Worm (Caenorhabditis elegans): ENCODE measurements around the gene grl-2.
A peak's percentile ranks its signal among the peaks of the same experiment; 100 is the strongest.

grl-2 gene

DNA sequence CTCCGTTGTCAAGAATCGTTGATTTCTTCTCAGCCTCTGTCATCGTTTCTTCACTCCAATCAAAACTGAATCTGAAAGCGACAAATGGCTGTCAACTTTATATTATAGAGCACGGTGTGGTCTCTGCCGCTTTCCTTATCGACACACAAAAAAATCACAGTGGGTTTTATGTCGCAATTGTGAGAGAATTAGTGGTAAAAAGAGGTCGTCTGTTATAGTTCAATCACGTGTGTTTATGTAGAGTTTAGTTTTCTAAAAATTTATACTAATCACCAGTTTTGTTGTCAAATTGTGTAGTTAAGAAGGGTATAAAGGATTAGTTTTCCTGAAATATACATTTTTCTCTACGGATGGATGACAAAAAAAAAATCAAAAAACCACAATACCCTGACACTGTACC, 9.9 kb upstream of the grl-2 start, which contains the start of gene T16G1.7:
TSS of gene T16G1.7 (minus strand) at position 137 of the 400 bp plus-strand sequence.
- TF ChIP-seq nhr-20 (tag; optimal IDR thresholded peaks at IDR 0.05) (peak; percentile 85), egl-27 (tag; optimal IDR thresholded peaks at IDR 0.05) (no peak), snu-23 (GFP tag; optimal IDR thresholded peaks at IDR 0.05) (no peak), lin-35 (GFP tag; optimal IDR thresholded peaks at IDR 0.05) (peak in 1 of 2 experiments; percentile 42), unc-30 (tag; optimal IDR thresholded peaks at IDR 0.05) (no peak), elt-2 (tag; optimal IDR thresholded peaks at IDR 0.05) (peak; percentile 87), snpc-4 (tag; optimal IDR thresholded peaks at IDR 0.05) (no peak), efl-1 (optimal IDR thresholded peaks at IDR 0.05) (no peak), efl-1 (GFP tag; optimal IDR thresholded peaks at IDR 0.05 in 1 of 2) (peak in 1 of 2 experiments; percentile 59), lin-14 (GFP tag; optimal IDR thresholded peaks at IDR 0.05) (peak; percentile 30)

DNA sequence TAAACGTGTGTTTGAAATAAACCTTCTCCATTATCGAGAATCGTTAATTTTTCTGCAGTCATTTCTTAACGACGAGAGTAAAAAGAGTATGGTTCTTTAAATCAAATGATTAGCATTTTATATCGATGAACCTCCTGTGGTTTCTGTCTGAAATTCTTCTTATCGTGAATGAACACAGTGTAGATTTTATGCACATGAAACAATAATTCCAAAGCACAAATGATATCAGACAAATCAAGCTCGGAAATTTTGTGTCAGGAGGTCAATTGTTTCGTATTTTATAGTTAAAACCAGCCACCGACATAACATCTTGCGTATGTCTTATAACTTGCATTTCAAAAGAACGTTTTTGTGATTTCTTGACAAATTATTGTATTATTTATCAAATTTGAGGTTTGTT, 7.8 kb upstream of the grl-2 start, which contains the start of gene T16G1.6:
TSS of gene T16G1.6 (minus strand) at position 77 of the 400 bp plus-strand sequence.
- TF ChIP-seq hpl-2 (GFP tag; optimal IDR thresholded peaks at IDR 0.05): no peak
- TF ChIP-seq nhr-20 (tag; optimal IDR thresholded peaks at IDR 0.05): peak; percentile 56
- no peak for TF ChIP-seq nhr-90 (tag; optimal IDR thresholded peaks at IDR 0.05; ENCODE audit: poor library complexity)
- peak; percentile 82 for TF ChIP-seq elt-2 (tag; optimal IDR thresholded peaks at IDR 0.05)
- no peak for TF ChIP-seq hlh-4 (tag; optimal IDR thresholded peaks at IDR 0.05)
- no peak for TF ChIP-seq pqm-1 (tag; optimal IDR thresholded peaks at IDR 0.05)
- TF ChIP-seq zag-1 (tag; optimal IDR thresholded peaks at IDR 0.05): no peak
- no peak for TF ChIP-seq nhr-12 (tag; optimal IDR thresholded peaks at IDR 0.05)
- TF ChIP-seq lin-14 (GFP tag; optimal IDR thresholded peaks at IDR 0.05): peak; percentile 4
- no peak for TF ChIP-seq sptf-1 (tag; optimal IDR thresholded peaks at IDR 0.05)
- no peak for TF ChIP-seq nhr-71 (tag; optimal IDR thresholded peaks at IDR 0.05)
- no peak for TF ChIP-seq ces-1 (GFP tag; optimal IDR thresholded peaks at IDR 0.05)
- no peak for TF ChIP-seq F16B12.6 (tag; optimal IDR thresholded peaks at IDR 0.05)
- TF ChIP-seq lin-35 (GFP tag; optimal IDR thresholded peaks at IDR 0.05): peak in 1 of 2 experiments; percentile 17
- no peak for TF ChIP-seq nhr-77 (tag; optimal IDR thresholded peaks at IDR 0.05)
- TF ChIP-seq fkh-4 (tag; optimal IDR thresholded peaks at IDR 0.05; ENCODE audit: borderline replicate concordance): no peak
- TF ChIP-seq ceh-82 (tag; optimal IDR thresholded peaks at IDR 0.05): no peak

DNA sequence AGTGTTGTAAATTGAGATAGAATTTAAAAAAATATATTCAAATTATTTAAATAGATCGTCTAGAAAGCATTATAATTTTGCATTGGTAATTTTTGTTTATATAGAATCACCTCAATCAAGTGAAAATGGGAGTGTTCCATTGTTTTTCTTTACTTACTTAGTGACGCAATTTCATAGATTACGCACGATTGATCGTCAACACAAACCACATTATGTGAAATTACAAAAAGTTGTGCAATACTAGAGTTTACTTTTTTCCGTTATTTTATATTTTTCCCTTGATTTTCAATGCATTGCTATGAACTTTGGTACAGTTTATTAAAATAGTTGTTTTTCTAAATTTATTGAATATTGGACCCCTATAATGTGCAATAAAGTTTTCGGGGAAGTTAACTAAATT, 5.4 kb upstream of the grl-2 start, which contains the start of gene T16G1.5:
TSS of gene T16G1.5 (minus strand) at position 119 of the 400 bp plus-strand sequence.
- TF ChIP-seq nhr-28 (tag; optimal IDR thresholded peaks at IDR 0.05): no peak
- TF ChIP-seq rnt-1 (tag; optimal IDR thresholded peaks at IDR 0.05): no peak
- TF ChIP-seq nhr-19 (GFP tag; conservative IDR thresholded peaks at IDR 0.05): no peak
- TF ChIP-seq dpl-1 (GFP tag; optimal IDR thresholded peaks at IDR 0.05): no peak
- no peak for TF ChIP-seq efl-1 (optimal IDR thresholded peaks at IDR 0.05)
- peak in 1 of 2 experiments; percentile 41 for TF ChIP-seq efl-1 (GFP tag; optimal IDR thresholded peaks at IDR 0.05 in 1 of 2)
- no peak for TF ChIP-seq hlh-4 (tag; optimal IDR thresholded peaks at IDR 0.05)
- no peak for TF ChIP-seq nhr-47 (tag; optimal IDR thresholded peaks at IDR 0.05)
- TF ChIP-seq lir-3 (tag; optimal IDR thresholded peaks at IDR 0.05; ENCODE audit: poor library complexity): no peak

DNA sequence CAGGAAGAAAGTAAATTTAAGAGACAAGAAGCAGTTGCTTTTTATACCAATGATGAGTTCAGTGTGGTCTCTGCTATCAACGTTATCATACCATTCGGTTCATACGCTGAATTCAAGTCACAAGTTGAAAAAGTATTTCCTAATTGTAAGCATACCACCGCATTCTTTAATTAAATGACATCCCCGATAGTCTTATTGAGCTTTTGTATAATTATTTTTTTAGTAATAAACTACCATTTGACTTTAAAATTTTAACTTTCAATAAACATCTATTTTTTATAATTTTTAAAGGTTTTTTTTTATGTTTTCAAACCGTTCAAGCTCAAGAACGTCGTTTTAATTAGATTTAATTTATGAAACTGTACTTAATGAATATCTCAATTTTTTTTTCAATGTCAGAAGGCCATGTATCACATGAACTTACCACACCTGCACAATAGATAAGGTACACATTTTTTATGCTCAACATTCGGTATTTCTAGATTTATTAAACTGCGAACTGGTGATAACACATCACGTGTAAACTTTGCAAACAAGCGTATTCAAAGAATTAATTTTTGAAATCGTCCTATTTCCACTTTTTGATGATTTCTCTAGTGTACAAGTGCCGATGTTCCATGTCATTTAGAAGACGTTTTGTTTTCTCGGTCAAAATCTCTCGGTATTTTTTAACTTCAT, 2.9 kb upstream of the grl-2 start, which contains the start of gene T16G1.4:
TSS of gene T16G1.4 (minus strand) at position 51 of the 678 bp plus-strand sequence.
- TF ChIP-seq efl-1 (optimal IDR thresholded peaks at IDR 0.05) (no peak), efl-1 (GFP tag; optimal IDR thresholded peaks at IDR 0.05 in 1 of 2) (peak in 1 of 2 experiments; percentile 46), lin-35 (GFP tag; optimal IDR thresholded peaks at IDR 0.05) (peak in 1 of 2 experiments; percentile 22), F16B12.6 (tag; optimal IDR thresholded peaks at IDR 0.05) (no peak), jun-1 (tag; optimal IDR thresholded peaks at IDR 0.05) (no peak), nhr-20 (tag; optimal IDR thresholded peaks at IDR 0.05) (peak; percentile 8), elt-2 (tag; optimal IDR thresholded peaks at IDR 0.05) (peak; percentile 88)

DNA sequence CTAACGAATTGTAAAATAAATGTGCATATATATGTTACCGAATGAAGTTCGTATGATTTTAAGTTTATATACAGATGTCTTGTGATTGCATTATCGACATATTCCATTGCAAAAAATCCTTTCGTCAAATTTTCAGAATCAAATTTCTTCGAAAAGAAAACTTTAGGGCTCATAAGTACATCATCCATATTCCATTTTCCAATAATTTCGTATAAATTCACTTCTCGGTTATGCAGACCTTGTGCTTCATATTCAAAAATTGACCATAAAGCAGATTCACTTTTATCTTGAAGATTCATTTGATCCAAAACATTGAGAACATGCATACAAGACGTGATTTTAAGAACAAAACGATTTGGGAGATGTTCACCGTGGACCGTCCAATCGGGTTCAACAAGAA, 1.5 kb upstream of the grl-2 start:
- TF ChIP-seq lin-39 (tag; optimal IDR thresholded peaks at IDR 0.05) (no peak), nhr-84 (tag; optimal IDR thresholded peaks at IDR 0.05) (no peak), fos-1 (tag; optimal IDR thresholded peaks at IDR 0.05) (no peak), nhr-90 (tag; optimal IDR thresholded peaks at IDR 0.05; ENCODE audit: poor library complexity) (no peak), nhr-11 (tag; optimal IDR thresholded peaks at IDR 0.05) (no peak), unc-30 (tag; optimal IDR thresholded peaks at IDR 0.05) (no peak)
